Fruit fly (Drosophila melanogaster) whole organism, wandering third instar larva: ENCODE data around the gene CG33688.

ENCODE experiments used
- Dfd ChIP-seq: fragments of >200 bp; optimal IDR thresholded peaks from 2 replicates; lab custom pipeline; 2017; ENCODE audit warnings: missing biosample characterization, missing genetic modification characterization
- Hnf4 ChIP-seq: fragments of 200-800 bp; sonication (Bioruptor generic); optimal IDR thresholded peaks from 2 replicates; lab custom pipeline; 2016; ENCODE audit warnings: missing biosample characterization, mild to moderate bottlenecking, missing genetic modification characterization
- Hr83 ChIP-seq: fragments of 200-300 bp; sonication (Bioruptor generic); optimal IDR thresholded peaks from 2 replicates; lab custom pipeline; 2016; ENCODE audit warnings: missing biosample characterization, mild to moderate bottlenecking, missing genetic modification characterization, moderate library complexity; ENCODE audit not compliant: poor library complexity, severe bottlenecking
- Myc ChIP-seq: fragments of >200 bp; optimal IDR thresholded peaks from 2 replicates; lab custom pipeline; 2017
- Rel ChIP-seq, 2 experiments: fragments of 200-800 bp; sonication (Bioruptor generic) in 1 of 2; optimal IDR thresholded peaks; 2 replicates in 1 of 2; 3 replicates in 1 of 2; lab custom pipeline; 2016 to 2019; ENCODE audit warnings: mild to moderate bottlenecking in 2 of 2, missing biosample characterization in 2 of 2, missing genetic modification characterization in 2 of 2, moderate library complexity in 1 of 2
- Sp1 ChIP-seq: fragments of 200-800 bp; sonication (Bioruptor generic); optimal IDR thresholded peaks from 3 replicates; lab custom pipeline; 2019; ENCODE audit warnings: missing biosample characterization, mild to moderate bottlenecking, missing genetic modification characterization, moderate library complexity
- dl ChIP-seq, 2 experiments: fragments of 175-275, 200-275 bp in 1 of 2; fragments of 200-275 bp in 1 of 2; sonication (Bioruptor generic); optimal IDR thresholded peaks; lab custom pipeline; 2018; ENCODE audit warnings: mild to moderate bottlenecking in 2 of 2, missing biosample characterization in 2 of 2, missing genetic modification characterization in 2 of 2, moderate library complexity in 2 of 2; ENCODE audit not compliant: partially characterized antibody in 2 of 2, insufficient read depth in 1 of 2
- dmrt93B ChIP-seq: fragments of 200-800 bp; sonication (Bioruptor generic); optimal IDR thresholded peaks from 2 replicates; lab custom pipeline; 2018; ENCODE audit warnings: missing biosample characterization, mild to moderate bottlenecking, missing genetic modification characterization
- ey ChIP-seq: fragments of 200-800 bp; sonication (Bioruptor generic); optimal IDR thresholded peaks from 2 replicates; lab custom pipeline; 2016; ENCODE audit warnings: missing biosample characterization, missing genetic modification characterization
- psq ChIP-seq: fragments of 200-800 bp; sonication (Bioruptor generic); optimal IDR thresholded peaks from 3 replicates; lab custom pipeline; 2017; ENCODE audit warnings: missing biosample characterization, mild to moderate bottlenecking, missing genetic modification characterization, moderate library complexity
- rgr ChIP-seq: fragments of 200-800 bp; sonication (Bioruptor generic); optimal IDR thresholded peaks from 3 replicates; lab custom pipeline; 2016; ENCODE audit warnings: missing biosample characterization, mild to moderate bottlenecking, missing genetic modification characterization
- sage ChIP-seq: fragments of 200-800 bp; sonication (Bioruptor generic); optimal IDR thresholded peaks from 2 replicates; lab custom pipeline; 2016; ENCODE audit warnings: missing biosample characterization, mild to moderate bottlenecking, missing genetic modification characterization
- usp ChIP-seq: fragments of >200 bp; optimal IDR thresholded peaks from 2 replicates; lab custom pipeline; 2017; ENCODE audit warnings: missing biosample characterization, missing genetic modification characterization

DNA sequence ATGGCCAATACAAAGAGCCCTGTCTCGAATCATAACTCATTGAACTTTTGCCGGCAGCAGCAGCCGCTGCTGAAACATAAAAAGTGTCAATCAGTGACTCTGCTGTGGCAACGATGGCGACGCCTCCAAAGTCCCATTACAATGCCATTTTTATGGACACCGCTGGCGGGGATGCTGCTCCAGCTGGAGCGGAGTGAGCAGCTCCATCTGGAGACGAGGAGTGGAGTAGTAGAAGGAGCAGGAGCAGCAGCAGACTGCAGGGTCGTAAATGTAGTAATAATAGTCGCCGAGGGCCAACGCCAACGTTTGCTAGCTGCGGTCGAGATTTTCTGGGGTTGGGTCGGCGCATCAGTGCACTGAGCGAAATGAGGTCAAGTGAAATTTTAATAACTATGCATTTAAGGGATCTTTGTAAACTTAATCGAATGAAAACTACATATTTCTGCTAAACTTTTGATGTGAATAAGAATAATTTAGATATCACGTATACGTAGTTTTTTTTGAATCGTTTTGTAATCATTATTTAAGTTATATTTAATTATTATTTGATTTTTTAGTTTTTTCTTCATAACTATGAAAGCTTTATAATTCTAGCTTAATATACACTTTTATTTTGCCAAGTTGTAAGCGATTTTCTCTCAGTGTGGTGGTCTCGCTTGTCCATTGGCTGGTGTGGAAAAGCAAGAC lies 30.4 kb upstream of the CG33688 start:
- TF ChIP-seq usp (GFP tag; lab: Kevin White, UChicago) (no peak), psq (no peak), sage (GFP tag; lab: Kevin White, UChicago) (no peak), Rel (GFP tag; optimal IDR thresholded peaks at IDR 0.05; lab: Kevin White, UChicago) (no peak), Rel (tag; optimal IDR thresholded peaks at IDR 0.05; lab: Kevin White, UChicago) (no peak), Hnf4 (GFP tag; lab: Kevin White, UChicago) (no peak), dmrt93B (GFP tag; lab: Kevin White, UChicago) (no peak), Hr83 (no peak), Myc (lab: Kevin White, UChicago) (no peak), rgr (no peak), Dfd (no peak), Sp1 (GFP tag; lab: Kevin White, UChicago) (no peak), dl (GFP tag; optimal IDR thresholded peaks at IDR 0.05; lab: Kevin White, UChicago; ENCODE audit: insufficient read depth in 1 of 2, partially characterized antibody in 2 of 2) (no peak), ey (GFP tag; lab: Kevin White, UChicago) (no peak)
